Worm (Caenorhabditis elegans): ENCODE data around the gene epic-1.
A peak's percentile ranks its signal among the peaks of the same experiment; 100 is the strongest.

epic-1 gene

DNA sequence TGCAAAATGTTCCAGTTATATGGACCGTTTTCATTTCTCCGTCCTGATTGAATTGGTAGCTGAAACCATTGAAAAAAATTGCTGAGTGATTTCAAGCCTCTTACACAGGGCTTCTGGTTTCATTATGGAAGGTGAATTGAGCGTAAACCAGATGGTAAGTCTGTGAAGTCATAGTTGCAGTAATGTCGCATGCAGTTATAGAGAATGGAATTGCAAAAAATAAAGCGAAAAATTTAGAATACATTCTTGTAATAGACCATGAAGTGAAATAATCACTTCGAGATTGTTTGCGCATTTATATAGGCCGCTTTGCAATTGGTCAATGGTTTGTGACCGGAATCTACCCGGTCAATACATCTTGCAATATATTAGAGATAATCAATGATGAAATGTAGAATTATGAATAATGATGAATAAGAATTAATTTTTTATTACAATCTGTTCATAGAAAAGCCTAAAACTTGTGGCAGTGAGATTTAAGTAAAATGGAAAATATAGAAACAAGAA lies 1.6 kb downstream of the epic-1 start, which contains the start of gene F11E6.4:
TSS of gene F11E6.4 (minus strand) at position 259 of the 507 bp plus-strand sequence.
- TF ChIP-seq aly-2 (tag; optimal IDR thresholded peaks at IDR 0.05) (no peak), F37D6.2 (tag; optimal IDR thresholded peaks at IDR 0.05) (no peak), ces-1 (GFP tag; optimal IDR thresholded peaks at IDR 0.05) (no peak), zfp-3 (GFP tag; conservative IDR thresholded peaks at IDR 0.05) (peak; percentile 93), nhr-102 (tag; optimal IDR thresholded peaks at IDR 0.05) (no peak), hlh-11 (tag; optimal IDR thresholded peaks at IDR 0.05) (no peak), mep-1 (tag; optimal IDR thresholded peaks at IDR 0.05) (peak; percentile 57), ama-1 (optimal IDR thresholded peaks at IDR 0.05) (peak; percentile 51), daf-16 (GFP tag; optimal IDR thresholded peaks at IDR 0.05) (no peak), daf-16 (tag; optimal IDR thresholded peaks at IDR 0.05) (no peak), Y75B8A.6 (GFP tag; IDR thresholded peaks at IDR 0.05) (0 out of 2 replicates have a peak, but pooled peaks have one; percentile 29), ZK546.5 (tag; optimal IDR thresholded peaks at IDR 0.05) (no peak), Y105C5A.15 (GFP tag; IDR thresholded peaks at IDR 0.05) (0 out of 2 replicates have a peak, but pooled peaks have one; percentile 52), gei-8 (GFP tag; optimal IDR thresholded peaks at IDR 0.05) (peak; percentile 27), dve-1 (tag; optimal IDR thresholded peaks at IDR 0.05; ENCODE audit: insufficient read depth) (peak; percentile 32), daf-19 (GFP tag; conservative IDR thresholded peaks at IDR 0.05) (no peak), ceh-28 (tag; optimal IDR thresholded peaks at IDR 0.05) (no peak), zfp-2 (tag; optimal IDR thresholded peaks at IDR 0.05) (no peak), mxl-2 (GFP tag; conservative IDR thresholded peaks at IDR 0.05) (no peak), ctbp-1 (GFP tag; IDR thresholded peaks at IDR 0.05) (no peak), pha-4 (GFP tag; IDR thresholded peaks at IDR 0.05) (no peak), pha-4 (tag; optimal IDR thresholded peaks at IDR 0.05) (no peak), snpc-4 (tag; optimal IDR thresholded peaks at IDR 0.05) (no peak), nhr-237 (tag; optimal IDR thresholded peaks at IDR 0.05) (no peak), zag-1 (tag; optimal IDR thresholded peaks at IDR 0.05) (no peak), F49E8.2 (tag; optimal IDR thresholded peaks at IDR 0.05; ENCODE audit: borderline replicate concordance) (no peak), unc-39 (tag; optimal IDR thresholded peaks at IDR 0.05) (no peak), spr-3 (GFP tag; optimal IDR thresholded peaks at IDR 0.05) (no peak), nhr-28 (tag; optimal IDR thresholded peaks at IDR 0.05) (no peak), nhr-25 (tag; optimal IDR thresholded peaks at IDR 0.05; ENCODE audit: borderline replicate concordance, insufficient read depth) (peak; percentile 89), lin-13 (GFP tag; optimal IDR thresholded peaks at IDR 0.05) (no peak), spr-1 (tag; optimal IDR thresholded peaks at IDR 0.05) (no peak), T20F7.1 (GFP tag; optimal IDR thresholded peaks at IDR 0.05) (peak; percentile 43), lir-3 (tag; optimal IDR thresholded peaks at IDR 0.05) (no peak), saeg-2 (GFP tag; IDR thresholded peaks at IDR 0.05) (no peak), nhr-111 (GFP tag; optimal IDR thresholded peaks at IDR 0.05) (no peak), tag-97 (GFP tag; IDR thresholded peaks at IDR 0.05) (no peak), dmd-8 (GFP tag; IDR thresholded peaks at IDR 0.05) (no peak), nhr-48 (tag; optimal IDR thresholded peaks at IDR 0.05) (no peak), snpc-1.2 (GFP tag; IDR thresholded peaks at IDR 0.05) (no peak), madf-9 (GFP tag; conservative IDR thresholded peaks at IDR 0.05) (peak; percentile 39), mdl-1 (tag; optimal IDR thresholded peaks at IDR 0.05) (no peak), lin-15B (tag; optimal IDR thresholded peaks at IDR 0.05) (no peak), ztf-11 (tag; optimal IDR thresholded peaks at IDR 0.05) (no peak), unc-62 (GFP tag; optimal IDR thresholded peaks at IDR 0.05 in 1 of 2) (peak in 1 of 2 experiments; percentile 4), unc-62 (tag; optimal IDR thresholded peaks at IDR 0.05) (no peak), F26F4.8 (GFP tag; conservative IDR thresholded peaks at IDR 0.05) (no peak), php-3 (GFP tag; IDR thresholded peaks at IDR 0.05) (no peak), lsy-2 (tag; optimal IDR thresholded peaks at IDR 0.05) (peak in 1 of 2 experiments; percentile 21), daf-12 (tag; optimal IDR thresholded peaks at IDR 0.05) (no peak), lim-7 (GFP tag; IDR thresholded peaks at IDR 0.05) (no peak), hlh-30 (tag; optimal IDR thresholded peaks at IDR 0.05; ENCODE audit: insufficient read depth) (no peak)

Measured in whole organism, L4 larva.